Fruit fly (Drosophila melanogaster) whole organism, wandering third instar larva: ENCODE results near the gene mRpL4.

Source experiments
- Abd-B ChIP-seq: fragments of >200 bp; optimal IDR thresholded peaks from 2 replicates; lab custom pipeline; 2017; ENCODE audit warnings: missing biosample characterization, missing genetic modification characterization
- CG32264 ChIP-seq: fragments of 200-800 bp; sonication (Bioruptor generic); optimal IDR thresholded peaks from 2 replicates; lab custom pipeline; 2016; ENCODE audit warnings: missing biosample characterization, missing genetic modification characterization
- CG9705 ChIP-seq: fragments of 200-800 bp; sonication (Bioruptor generic); optimal IDR thresholded peaks from 2 replicates; lab custom pipeline; 2018; ENCODE audit warnings: missing biosample characterization, mild to moderate bottlenecking, missing genetic modification characterization
- CrebA ChIP-seq: fragments of 200-800 bp; sonication (Bioruptor generic); optimal IDR thresholded peaks from 2 replicates; lab custom pipeline; 2016; ENCODE audit warnings: missing biosample characterization, mild to moderate bottlenecking, missing genetic modification characterization, borderline replicate concordance
- Dfd ChIP-seq: fragments of >200 bp; optimal IDR thresholded peaks from 2 replicates; lab custom pipeline; 2017; ENCODE audit warnings: missing biosample characterization, missing genetic modification characterization
- Dif ChIP-seq: fragments of 200-275, 200-300 bp; sonication (Bioruptor generic); optimal IDR thresholded peaks from 2 replicates; lab custom pipeline; 2018; ENCODE audit warnings: missing biosample characterization, missing genetic modification characterization; ENCODE audit not compliant: partially characterized antibody
- GATAd ChIP-seq: sonication (Bioruptor generic); optimal IDR thresholded peaks from 2 replicates; lab custom pipeline; 2016; ENCODE audit warnings: missing biosample characterization, missing genetic modification characterization
- HLH106 ChIP-seq: fragments of 200-800 bp; optimal IDR thresholded peaks from 3 replicates; lab custom pipeline; 2019; ENCODE audit warnings: missing biosample characterization, mild to moderate bottlenecking, missing genetic modification characterization, moderate library complexity
- Hnf4 ChIP-seq: fragments of 200-800 bp; sonication (Bioruptor generic); optimal IDR thresholded peaks from 2 replicates; lab custom pipeline; 2016; ENCODE audit warnings: missing biosample characterization, mild to moderate bottlenecking, missing genetic modification characterization
- Hr78 ChIP-seq: fragments of >200 bp; optimal IDR thresholded peaks from 2 replicates; lab custom pipeline; 2017; ENCODE audit warnings: missing biosample characterization, missing genetic modification characterization
- Hr83 ChIP-seq: fragments of 200-300 bp; sonication (Bioruptor generic); optimal IDR thresholded peaks from 2 replicates; lab custom pipeline; 2016; ENCODE audit warnings: missing biosample characterization, mild to moderate bottlenecking, missing genetic modification characterization, moderate library complexity; ENCODE audit not compliant: poor library complexity, severe bottlenecking
- Jra ChIP-seq: sonication (Bioruptor generic); optimal IDR thresholded peaks from 2 replicates; lab custom pipeline; 2016; ENCODE audit warnings: missing biosample characterization, missing genetic modification characterization
- Mio ChIP-seq: sonication (Bioruptor generic); optimal IDR thresholded peaks from 2 replicates; lab custom pipeline; 2016; ENCODE audit warnings: missing biosample characterization, missing genetic modification characterization
- Myc ChIP-seq: fragments of >200 bp; optimal IDR thresholded peaks from 2 replicates; lab custom pipeline; 2017
- N ChIP-seq: fragments of >200 bp; optimal IDR thresholded peaks from 2 replicates; lab custom pipeline; 2018; ENCODE audit warnings: missing biosample characterization, missing external identifiers, missing genetic modification characterization
- OdsH ChIP-seq: fragments of 200-800 bp; sonication (Bioruptor generic); optimal IDR thresholded peaks from 2 replicates; lab custom pipeline; 2016; ENCODE audit warnings: missing biosample characterization, mild to moderate bottlenecking, missing genetic modification characterization
- Rel ChIP-seq, 2 experiments: fragments of 200-800 bp; sonication (Bioruptor generic) in 1 of 2; optimal IDR thresholded peaks; 2 replicates in 1 of 2; 3 replicates in 1 of 2; lab custom pipeline; 2016 to 2019; ENCODE audit warnings: mild to moderate bottlenecking in 2 of 2, missing biosample characterization in 2 of 2, missing genetic modification characterization in 2 of 2, moderate library complexity in 1 of 2
- Sp1 ChIP-seq: fragments of 200-800 bp; sonication (Bioruptor generic); optimal IDR thresholded peaks from 3 replicates; lab custom pipeline; 2019; ENCODE audit warnings: missing biosample characterization, mild to moderate bottlenecking, missing genetic modification characterization, moderate library complexity
- Vsx2 ChIP-seq: fragments of 200-300, 225-300 bp; sonication (Bioruptor generic); optimal IDR thresholded peaks from 2 replicates; lab custom pipeline; 2018; ENCODE audit warnings: missing biosample characterization, missing genetic modification characterization; ENCODE audit not compliant: partially characterized antibody
- br ChIP-seq: fragments of 200-800 bp; sonication (Bioruptor generic); optimal IDR thresholded peaks from 2 replicates; lab custom pipeline; 2016; ENCODE audit warnings: missing biosample characterization, missing genetic modification characterization
- brk ChIP-seq: fragments of 200-800 bp; sonication (Bioruptor generic); optimal IDR thresholded peaks from 2 replicates; lab custom pipeline; 2016; ENCODE audit warnings: missing biosample characterization, mild to moderate bottlenecking, missing genetic modification characterization
- dl ChIP-seq, 2 experiments: fragments of 175-275, 200-275 bp in 1 of 2; fragments of 200-275 bp in 1 of 2; sonication (Bioruptor generic); optimal IDR thresholded peaks; lab custom pipeline; 2018; ENCODE audit warnings: mild to moderate bottlenecking in 2 of 2, missing biosample characterization in 2 of 2, missing genetic modification characterization in 2 of 2, moderate library complexity in 2 of 2; ENCODE audit not compliant: partially characterized antibody in 2 of 2, insufficient read depth in 1 of 2
- dmrt93B ChIP-seq: fragments of 200-800 bp; sonication (Bioruptor generic); optimal IDR thresholded peaks from 2 replicates; lab custom pipeline; 2018; ENCODE audit warnings: missing biosample characterization, mild to moderate bottlenecking, missing genetic modification characterization
- dsf ChIP-seq: sonication (Bioruptor generic); optimal IDR thresholded peaks from 2 replicates; lab custom pipeline; 2016; ENCODE audit warnings: missing biosample characterization, missing genetic modification characterization, borderline replicate concordance
- ey ChIP-seq: fragments of 200-800 bp; sonication (Bioruptor generic); optimal IDR thresholded peaks from 2 replicates; lab custom pipeline; 2016; ENCODE audit warnings: missing biosample characterization, missing genetic modification characterization
- foxo ChIP-seq, 2 experiments: fragments of 200-800 bp; sonication (Bioruptor generic); optimal IDR thresholded peaks; 2 replicates in 1 of 2; 3 replicates in 1 of 2; lab custom pipeline; 2016 to 2017; ENCODE audit warnings: missing biosample characterization in 2 of 2, missing genetic modification characterization in 2 of 2
- fru ChIP-seq: fragments of 200-800 bp; sonication (Bioruptor generic); optimal IDR thresholded peaks from 3 replicates; lab custom pipeline; 2016; ENCODE audit warnings: missing biosample characterization, mild to moderate bottlenecking, missing genetic modification characterization
- h ChIP-seq: fragments of 200-800 bp; sonication (Bioruptor generic); optimal IDR thresholded peaks from 3 replicates; lab custom pipeline; 2016; ENCODE audit warnings: missing biosample characterization, mild to moderate bottlenecking, missing genetic modification characterization
- jim ChIP-seq: fragments of 175-275, 200-325 bp; sonication (Bioruptor generic); optimal IDR thresholded peaks from 2 replicates; lab custom pipeline; 2016; ENCODE audit warnings: missing biosample characterization, mild to moderate bottlenecking, missing genetic modification characterization
- lola ChIP-seq: fragments of >200 bp; optimal IDR thresholded peaks from 2 replicates; lab custom pipeline; 2017; ENCODE audit warnings: missing biosample characterization, missing genetic modification characterization
- pan ChIP-seq: fragments of >200 bp; optimal IDR thresholded peaks from 2 replicates; lab custom pipeline; 2017
- psq ChIP-seq: fragments of 200-800 bp; sonication (Bioruptor generic); optimal IDR thresholded peaks from 3 replicates; lab custom pipeline; 2017; ENCODE audit warnings: missing biosample characterization, mild to moderate bottlenecking, missing genetic modification characterization, moderate library complexity
- rgr ChIP-seq: fragments of 200-800 bp; sonication (Bioruptor generic); optimal IDR thresholded peaks from 3 replicates; lab custom pipeline; 2016; ENCODE audit warnings: missing biosample characterization, mild to moderate bottlenecking, missing genetic modification characterization
- sage ChIP-seq: fragments of 200-800 bp; sonication (Bioruptor generic); optimal IDR thresholded peaks from 2 replicates; lab custom pipeline; 2016; ENCODE audit warnings: missing biosample characterization, mild to moderate bottlenecking, missing genetic modification characterization
- sv ChIP-seq: fragments of 200-800 bp; sonication (Bioruptor generic); optimal IDR thresholded peaks from 3 replicates; lab custom pipeline; 2016; ENCODE audit warnings: missing biosample characterization, missing genetic modification characterization
- tai ChIP-seq: sonication (Bioruptor generic); optimal IDR thresholded peaks from 2 replicates; lab custom pipeline; 2016; ENCODE audit warnings: missing biosample characterization, missing genetic modification characterization
- usp ChIP-seq: fragments of >200 bp; optimal IDR thresholded peaks from 2 replicates; lab custom pipeline; 2017; ENCODE audit warnings: missing biosample characterization, missing genetic modification characterization
- woc ChIP-seq: sonication (Bioruptor generic); optimal IDR thresholded peaks from 2 replicates; lab custom pipeline; 2016; ENCODE audit warnings: missing biosample characterization, mild to moderate bottlenecking, missing genetic modification characterization

Gene mRpL4

dm6 chr2L:16351805-16352584, 23.1 kb upstream of the mRpL4 start:
- no peak for TF ChIP-seq dsf (GFP tag; lab: Kevin White, UChicago)
- TF ChIP-seq Dfd, result peak; percentile 23
- no peak for TF ChIP-seq brk
- TF ChIP-seq, all 38 proteins: peak for 1

- peak; percentile 100 for TF ChIP-seq Sp1 (GFP tag; lab: Kevin White, UChicago)
- TF ChIP-seq jim, result peak; percentile 44
- TF ChIP-seq Jra (GFP tag; lab: Kevin White, UChicago), result peak; percentile 98
- peak; percentile 99 for TF ChIP-seq sv (GFP tag; lab: Kevin White, UChicago)
- TF ChIP-seq Mio (GFP tag; lab: Kevin White, UChicago), result peak; percentile 89
- no peak for TF ChIP-seq usp (GFP tag; lab: Kevin White, UChicago)
- no peak for TF ChIP-seq Abd-B (GFP tag; lab: Kevin White, UChicago)
- TF ChIP-seq Hnf4 (GFP tag; lab: Kevin White, UChicago), result peak; percentile 98
- TF ChIP-seq Vsx2 (GFP tag; lab: Kevin White, UChicago), result no peak
- no peak for TF ChIP-seq dl (GFP tag; optimal IDR thresholded peaks at IDR 0.05; lab: Kevin White, UChicago; ENCODE audit: insufficient read depth in 1 of 2, partially characterized antibody in 2 of 2)
- TF ChIP-seq brk, result peak; percentile 98
- peak; percentile 98 for TF ChIP-seq dmrt93B (GFP tag; lab: Kevin White, UChicago)
- peak; percentile 93 to 99 for TF ChIP-seq foxo (GFP tag; optimal IDR thresholded peaks at IDR 0.05; lab: Kevin White, UChicago)
- TF ChIP-seq tai, result peak; percentile 96
- no peak for TF ChIP-seq Dif (GFP tag; lab: Kevin White, UChicago)
- TF ChIP-seq Dfd, result peak; percentile 91
- no peak for TF ChIP-seq Hr78 (GFP tag; lab: Kevin White, UChicago)
- TF ChIP-seq h (GFP tag; lab: Kevin White, UChicago), result peak; percentile 99
- peak; percentile 95 for TF ChIP-seq CG32264 (GFP tag; lab: Kevin White, UChicago)
- TF ChIP-seq ey (GFP tag; lab: Kevin White, UChicago), result peak; percentile 99
- TF ChIP-seq pan (lab: Kevin White, UChicago), result no peak
- TF ChIP-seq CrebA (GFP tag; lab: Kevin White, UChicago), result peak; percentile 96
- peak; percentile 99 for TF ChIP-seq woc
- TF ChIP-seq lola (GFP tag; lab: Kevin White, UChicago), result no peak
- peak; percentile 99 for TF ChIP-seq OdsH (GFP tag; lab: Kevin White, UChicago)
- TF ChIP-seq GATAd (GFP tag; lab: Kevin White, UChicago), result peak; percentile 92
- TF ChIP-seq HLH106, result peak; percentile 99
- peak; percentile 90 for TF ChIP-seq dsf (GFP tag; lab: Kevin White, UChicago)
- TF ChIP-seq sage, result peak; percentile 98
- no peak for TF ChIP-seq Myc (lab: Kevin White, UChicago)
- TF ChIP-seq br (GFP tag; lab: Kevin White, UChicago), result peak; percentile 99
- TF ChIP-seq Hr83 (GFP tag; lab: Kevin White, UChicago), result peak; percentile 47
- TF ChIP-seq N (GFP tag; lab: Kevin White, UChicago), result no peak
- peak; percentile 99 for TF ChIP-seq rgr (GFP tag; lab: Kevin White, UChicago)
- peak; percentile 100 for TF ChIP-seq psq (GFP tag; lab: Kevin White, UChicago)
- peak; percentile 98 for TF ChIP-seq CG9705 (GFP tag; lab: Kevin White, UChicago)
- peak; percentile 99 for TF ChIP-seq fru (GFP tag; lab: Kevin White, UChicago)
- TF ChIP-seq Rel (GFP tag; optimal IDR thresholded peaks at IDR 0.05; lab: Kevin White, UChicago), result peak; percentile 95
- TF ChIP-seq Rel (tag; optimal IDR thresholded peaks at IDR 0.05; lab: Kevin White, UChicago), result peak; percentile 93
Measured at dm6 chr2L:16350742-16351568, 22.0 kb upstream of the mRpL4 start.
